Fruit fly (Drosophila melanogaster) whole organism, wandering third instar larva: ENCODE data around the gene Ca-Ma2d.

ENCODE experiments used
- Abd-B ChIP-seq: fragments of >200 bp; optimal IDR thresholded peaks from 2 replicates; lab custom pipeline; 2017; ENCODE audit warnings: missing biosample characterization, missing genetic modification characterization
- CG32264 ChIP-seq: fragments of 200-800 bp; sonication (Bioruptor generic); optimal IDR thresholded peaks from 2 replicates; lab custom pipeline; 2016; ENCODE audit warnings: missing biosample characterization, missing genetic modification characterization
- CG9705 ChIP-seq: fragments of 200-800 bp; sonication (Bioruptor generic); optimal IDR thresholded peaks from 2 replicates; lab custom pipeline; 2018; ENCODE audit warnings: missing biosample characterization, mild to moderate bottlenecking, missing genetic modification characterization
- CrebA ChIP-seq: fragments of 200-800 bp; sonication (Bioruptor generic); optimal IDR thresholded peaks from 2 replicates; lab custom pipeline; 2016; ENCODE audit warnings: missing biosample characterization, mild to moderate bottlenecking, missing genetic modification characterization, borderline replicate concordance
- Dfd ChIP-seq: fragments of >200 bp; optimal IDR thresholded peaks from 2 replicates; lab custom pipeline; 2017; ENCODE audit warnings: missing biosample characterization, missing genetic modification characterization
- Dif ChIP-seq: fragments of 200-275, 200-300 bp; sonication (Bioruptor generic); optimal IDR thresholded peaks from 2 replicates; lab custom pipeline; 2018; ENCODE audit warnings: missing biosample characterization, missing genetic modification characterization; ENCODE audit not compliant: partially characterized antibody
- GATAd ChIP-seq: sonication (Bioruptor generic); optimal IDR thresholded peaks from 2 replicates; lab custom pipeline; 2016; ENCODE audit warnings: missing biosample characterization, missing genetic modification characterization
- HLH106 ChIP-seq: fragments of 200-800 bp; optimal IDR thresholded peaks from 3 replicates; lab custom pipeline; 2019; ENCODE audit warnings: missing biosample characterization, mild to moderate bottlenecking, missing genetic modification characterization, moderate library complexity
- Hnf4 ChIP-seq: fragments of 200-800 bp; sonication (Bioruptor generic); optimal IDR thresholded peaks from 2 replicates; lab custom pipeline; 2016; ENCODE audit warnings: missing biosample characterization, mild to moderate bottlenecking, missing genetic modification characterization
- Hr78 ChIP-seq: fragments of >200 bp; optimal IDR thresholded peaks from 2 replicates; lab custom pipeline; 2017; ENCODE audit warnings: missing biosample characterization, missing genetic modification characterization
- Hr83 ChIP-seq: fragments of 200-300 bp; sonication (Bioruptor generic); optimal IDR thresholded peaks from 2 replicates; lab custom pipeline; 2016; ENCODE audit warnings: missing biosample characterization, mild to moderate bottlenecking, missing genetic modification characterization, moderate library complexity; ENCODE audit not compliant: poor library complexity, severe bottlenecking
- Jra ChIP-seq: sonication (Bioruptor generic); optimal IDR thresholded peaks from 2 replicates; lab custom pipeline; 2016; ENCODE audit warnings: missing biosample characterization, missing genetic modification characterization
- Mio ChIP-seq: sonication (Bioruptor generic); optimal IDR thresholded peaks from 2 replicates; lab custom pipeline; 2016; ENCODE audit warnings: missing biosample characterization, missing genetic modification characterization
- Myc ChIP-seq: fragments of >200 bp; optimal IDR thresholded peaks from 2 replicates; lab custom pipeline; 2017
- N ChIP-seq: fragments of >200 bp; optimal IDR thresholded peaks from 2 replicates; lab custom pipeline; 2018; ENCODE audit warnings: missing biosample characterization, missing external identifiers, missing genetic modification characterization
- OdsH ChIP-seq: fragments of 200-800 bp; sonication (Bioruptor generic); optimal IDR thresholded peaks from 2 replicates; lab custom pipeline; 2016; ENCODE audit warnings: missing biosample characterization, mild to moderate bottlenecking, missing genetic modification characterization
- Rel ChIP-seq, 2 experiments: fragments of 200-800 bp; sonication (Bioruptor generic) in 1 of 2; optimal IDR thresholded peaks; 2 replicates in 1 of 2; 3 replicates in 1 of 2; lab custom pipeline; 2016 to 2019; ENCODE audit warnings: mild to moderate bottlenecking in 2 of 2, missing biosample characterization in 2 of 2, missing genetic modification characterization in 2 of 2, moderate library complexity in 1 of 2
- Sp1 ChIP-seq: fragments of 200-800 bp; sonication (Bioruptor generic); optimal IDR thresholded peaks from 3 replicates; lab custom pipeline; 2019; ENCODE audit warnings: missing biosample characterization, mild to moderate bottlenecking, missing genetic modification characterization, moderate library complexity
- Vsx2 ChIP-seq: fragments of 200-300, 225-300 bp; sonication (Bioruptor generic); optimal IDR thresholded peaks from 2 replicates; lab custom pipeline; 2018; ENCODE audit warnings: missing biosample characterization, missing genetic modification characterization; ENCODE audit not compliant: partially characterized antibody
- br ChIP-seq: fragments of 200-800 bp; sonication (Bioruptor generic); optimal IDR thresholded peaks from 2 replicates; lab custom pipeline; 2016; ENCODE audit warnings: missing biosample characterization, missing genetic modification characterization
- brk ChIP-seq: fragments of 200-800 bp; sonication (Bioruptor generic); optimal IDR thresholded peaks from 2 replicates; lab custom pipeline; 2016; ENCODE audit warnings: missing biosample characterization, mild to moderate bottlenecking, missing genetic modification characterization
- dl ChIP-seq, 2 experiments: fragments of 175-275, 200-275 bp in 1 of 2; fragments of 200-275 bp in 1 of 2; sonication (Bioruptor generic); optimal IDR thresholded peaks; lab custom pipeline; 2018; ENCODE audit warnings: mild to moderate bottlenecking in 2 of 2, missing biosample characterization in 2 of 2, missing genetic modification characterization in 2 of 2, moderate library complexity in 2 of 2; ENCODE audit not compliant: partially characterized antibody in 2 of 2, insufficient read depth in 1 of 2
- dmrt93B ChIP-seq: fragments of 200-800 bp; sonication (Bioruptor generic); optimal IDR thresholded peaks from 2 replicates; lab custom pipeline; 2018; ENCODE audit warnings: missing biosample characterization, mild to moderate bottlenecking, missing genetic modification characterization
- dsf ChIP-seq: sonication (Bioruptor generic); optimal IDR thresholded peaks from 2 replicates; lab custom pipeline; 2016; ENCODE audit warnings: missing biosample characterization, missing genetic modification characterization, borderline replicate concordance
- ey ChIP-seq: fragments of 200-800 bp; sonication (Bioruptor generic); optimal IDR thresholded peaks from 2 replicates; lab custom pipeline; 2016; ENCODE audit warnings: missing biosample characterization, missing genetic modification characterization
- foxo ChIP-seq, 2 experiments: fragments of 200-800 bp; sonication (Bioruptor generic); optimal IDR thresholded peaks; 2 replicates in 1 of 2; 3 replicates in 1 of 2; lab custom pipeline; 2016 to 2017; ENCODE audit warnings: missing biosample characterization in 2 of 2, missing genetic modification characterization in 2 of 2
- fru ChIP-seq: fragments of 200-800 bp; sonication (Bioruptor generic); optimal IDR thresholded peaks from 3 replicates; lab custom pipeline; 2016; ENCODE audit warnings: missing biosample characterization, mild to moderate bottlenecking, missing genetic modification characterization
- h ChIP-seq: fragments of 200-800 bp; sonication (Bioruptor generic); optimal IDR thresholded peaks from 3 replicates; lab custom pipeline; 2016; ENCODE audit warnings: missing biosample characterization, mild to moderate bottlenecking, missing genetic modification characterization
- jim ChIP-seq: fragments of 175-275, 200-325 bp; sonication (Bioruptor generic); optimal IDR thresholded peaks from 2 replicates; lab custom pipeline; 2016; ENCODE audit warnings: missing biosample characterization, mild to moderate bottlenecking, missing genetic modification characterization
- lola ChIP-seq: fragments of >200 bp; optimal IDR thresholded peaks from 2 replicates; lab custom pipeline; 2017; ENCODE audit warnings: missing biosample characterization, missing genetic modification characterization
- pan ChIP-seq: fragments of >200 bp; optimal IDR thresholded peaks from 2 replicates; lab custom pipeline; 2017
- psq ChIP-seq: fragments of 200-800 bp; sonication (Bioruptor generic); optimal IDR thresholded peaks from 3 replicates; lab custom pipeline; 2017; ENCODE audit warnings: missing biosample characterization, mild to moderate bottlenecking, missing genetic modification characterization, moderate library complexity
- rgr ChIP-seq: fragments of 200-800 bp; sonication (Bioruptor generic); optimal IDR thresholded peaks from 3 replicates; lab custom pipeline; 2016; ENCODE audit warnings: missing biosample characterization, mild to moderate bottlenecking, missing genetic modification characterization
- sage ChIP-seq: fragments of 200-800 bp; sonication (Bioruptor generic); optimal IDR thresholded peaks from 2 replicates; lab custom pipeline; 2016; ENCODE audit warnings: missing biosample characterization, mild to moderate bottlenecking, missing genetic modification characterization
- sv ChIP-seq: fragments of 200-800 bp; sonication (Bioruptor generic); optimal IDR thresholded peaks from 3 replicates; lab custom pipeline; 2016; ENCODE audit warnings: missing biosample characterization, missing genetic modification characterization
- tai ChIP-seq: sonication (Bioruptor generic); optimal IDR thresholded peaks from 2 replicates; lab custom pipeline; 2016; ENCODE audit warnings: missing biosample characterization, missing genetic modification characterization
- usp ChIP-seq: fragments of >200 bp; optimal IDR thresholded peaks from 2 replicates; lab custom pipeline; 2017; ENCODE audit warnings: missing biosample characterization, missing genetic modification characterization
- woc ChIP-seq: sonication (Bioruptor generic); optimal IDR thresholded peaks from 2 replicates; lab custom pipeline; 2016; ENCODE audit warnings: missing biosample characterization, mild to moderate bottlenecking, missing genetic modification characterization

Ca-Ma2d gene

DNA sequence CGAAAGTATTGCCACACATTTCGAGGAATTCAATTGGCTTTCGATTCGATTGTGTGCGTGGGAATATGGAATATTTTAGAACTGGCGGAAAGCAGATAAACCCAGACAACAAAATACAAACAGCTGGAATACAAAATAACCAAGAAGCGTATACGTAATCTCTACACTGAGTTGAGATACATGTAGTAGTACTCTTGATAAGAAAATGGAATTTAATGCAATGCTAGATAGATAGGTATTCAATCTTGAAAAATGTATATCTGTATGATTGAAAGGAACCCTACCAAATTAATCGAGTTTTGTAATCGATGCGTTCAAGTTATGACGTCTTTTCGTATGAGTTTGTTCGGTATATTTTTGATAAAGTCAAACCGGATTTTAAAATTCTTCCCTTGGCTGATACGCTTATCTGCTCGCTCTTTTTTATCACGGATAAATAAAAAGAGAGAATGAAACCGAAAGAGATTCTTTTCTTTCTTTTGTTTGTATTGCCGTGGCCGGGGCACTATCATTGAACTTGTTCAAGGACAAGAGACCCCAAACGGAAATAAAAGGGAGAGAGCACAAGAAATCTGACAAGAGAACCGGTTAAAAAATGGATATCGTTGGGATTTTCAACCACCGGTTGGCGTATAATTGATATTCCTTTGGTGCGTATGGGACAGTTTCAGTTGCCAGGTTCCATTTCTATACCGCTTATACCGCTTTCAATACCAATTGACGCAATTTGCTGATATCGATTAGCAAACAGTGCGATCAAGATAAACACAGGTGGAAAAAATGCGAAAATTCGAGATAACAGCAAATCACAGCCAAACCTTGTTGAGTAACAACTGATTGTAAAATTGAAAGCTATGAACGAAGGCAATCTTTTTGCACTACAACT is 24.2 kb downstream of the Ca-Ma2d start:
- TF ChIP-seq h (peak; percentile 1), Dif (no peak), HLH106 (tag; lab: Kevin White, UChicago) (peak; percentile 2), sage (no peak), OdsH (GFP tag; lab: Kevin White, UChicago) (peak; percentile 6), Hnf4 (GFP tag; lab: Kevin White, UChicago) (no peak), rgr (GFP tag; lab: Kevin White, UChicago) (no peak), Vsx2 (no peak), fru (GFP tag; lab: Kevin White, UChicago) (no peak), br (GFP tag; lab: Kevin White, UChicago) (no peak), Jra (GFP tag; lab: Kevin White, UChicago) (no peak), tai (no peak), psq (GFP tag; lab: Kevin White, UChicago) (peak; percentile 53), sv (no peak), foxo (GFP tag; optimal IDR thresholded peaks at IDR 0.05; lab: Kevin White, UChicago) (no peak), Myc (lab: Kevin White, UChicago) (no peak), GATAd (GFP tag; lab: Kevin White, UChicago) (no peak), Hr83 (GFP tag; lab: Kevin White, UChicago) (peak; percentile 50), dl (GFP tag; optimal IDR thresholded peaks at IDR 0.05; lab: Kevin White, UChicago; ENCODE audit: insufficient read depth in 1 of 2, partially characterized antibody in 2 of 2) (no peak), brk (GFP tag; lab: Kevin White, UChicago) (no peak), lola (GFP tag; lab: Kevin White, UChicago) (no peak), CG9705 (GFP tag; lab: Kevin White, UChicago) (no peak), Sp1 (GFP tag; lab: Kevin White, UChicago) (no peak)

DNA sequence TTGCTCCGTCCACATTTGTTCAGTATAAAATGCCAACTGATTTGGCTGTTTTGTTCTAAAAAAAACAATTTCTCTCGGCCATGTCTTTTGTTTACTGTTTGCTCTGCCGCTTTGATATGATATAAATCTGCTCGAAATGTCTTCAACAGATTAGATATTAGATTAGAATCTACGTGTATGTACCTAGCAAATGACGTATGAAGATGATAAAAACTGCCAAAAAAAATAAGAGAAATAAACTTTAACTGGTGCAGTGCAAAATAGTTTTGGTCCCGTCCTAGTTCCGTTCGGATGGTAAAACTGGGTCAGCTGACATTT is 24.8 kb downstream of the Ca-Ma2d start:
- TF ChIP-seq Dfd (GFP tag; lab: Kevin White, UChicago): no peak
- TF ChIP-seq, all 38 proteins: peak for 0

DNA sequence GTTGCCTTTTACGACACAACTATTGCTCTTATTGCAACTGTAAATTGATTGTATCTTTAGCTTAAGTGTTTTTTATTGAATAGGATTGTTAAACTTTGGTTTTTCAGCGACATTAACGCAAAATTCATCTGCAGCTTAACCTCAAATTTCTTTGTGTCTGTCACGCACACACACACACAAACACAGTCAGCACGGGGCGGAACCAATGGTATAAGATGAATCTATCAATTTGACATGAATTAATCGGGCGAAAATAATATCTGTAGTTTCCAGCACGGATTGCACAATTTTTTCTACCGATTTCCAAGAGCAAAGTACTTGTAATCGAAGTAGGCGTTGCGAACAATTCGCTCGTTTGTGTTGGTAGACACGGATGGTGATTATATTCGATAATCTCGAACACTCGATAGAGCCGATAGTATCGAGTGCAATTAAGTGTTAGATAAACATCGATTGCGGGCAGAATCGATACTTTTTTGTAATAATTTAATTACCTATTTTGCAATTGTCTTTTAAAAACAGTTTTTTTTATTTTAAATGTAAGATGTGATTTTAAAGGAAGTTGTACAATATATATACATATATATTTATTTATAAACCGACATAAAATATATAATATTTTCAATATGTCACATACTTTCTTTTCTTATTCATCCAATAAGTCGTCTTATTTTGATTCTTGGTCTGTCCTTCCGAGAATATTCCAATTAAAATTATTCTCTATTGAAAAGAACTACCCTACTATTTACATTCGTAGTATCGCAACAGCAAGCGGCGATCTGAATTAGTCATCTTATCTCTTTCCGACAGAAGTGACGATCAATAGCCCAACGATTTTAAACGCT is 26.2 kb downstream of the Ca-Ma2d start, which contains the start of the genes PRL-1 and EndoGI:
PRL-1 (minus strand) TSS at position 380 of the 845 bp plus-strand sequence.
EndoGI (plus strand) TSS at position 462 of the 845 bp plus-strand sequence.
- TF ChIP-seq Vsx2: peak; percentile 72
- TF ChIP-seq h: peak; percentile 57
- no peak for TF ChIP-seq pan (lab: Kevin White, UChicago)
- TF ChIP-seq OdsH (GFP tag; lab: Kevin White, UChicago): peak; percentile 72
- TF ChIP-seq dmrt93B (GFP tag; lab: Kevin White, UChicago): no peak
- TF ChIP-seq Dif: no peak
- TF ChIP-seq Hr83 (GFP tag; lab: Kevin White, UChicago): peak; percentile 66
- TF ChIP-seq CG9705 (GFP tag; lab: Kevin White, UChicago): peak; percentile 19
- peak; percentile 37 for TF ChIP-seq ey (GFP tag; lab: Kevin White, UChicago)
- TF ChIP-seq lola (GFP tag; lab: Kevin White, UChicago): no peak
- peak; percentile 86 for TF ChIP-seq Sp1 (GFP tag; lab: Kevin White, UChicago)
- no peak for TF ChIP-seq GATAd (GFP tag; lab: Kevin White, UChicago)
- TF ChIP-seq Abd-B (GFP tag; lab: Kevin White, UChicago): no peak
- no peak for TF ChIP-seq Rel (GFP tag; optimal IDR thresholded peaks at IDR 0.05; lab: Kevin White, UChicago)
- peak; percentile 53 for TF ChIP-seq Rel (tag; optimal IDR thresholded peaks at IDR 0.05; lab: Kevin White, UChicago)
- peak; percentile 46 for TF ChIP-seq woc (GFP tag; lab: Kevin White, UChicago)
- TF ChIP-seq Mio (GFP tag; lab: Kevin White, UChicago): no peak
- TF ChIP-seq sage: no peak
- peak; percentile 72 for TF ChIP-seq rgr (GFP tag; lab: Kevin White, UChicago)
- no peak for TF ChIP-seq Myc (lab: Kevin White, UChicago)
- peak; percentile 86 for TF ChIP-seq brk (GFP tag; lab: Kevin White, UChicago)
- peak; percentile 25 to 79 for TF ChIP-seq foxo (GFP tag; optimal IDR thresholded peaks at IDR 0.05; lab: Kevin White, UChicago)
- TF ChIP-seq dl (GFP tag; optimal IDR thresholded peaks at IDR 0.05; lab: Kevin White, UChicago; ENCODE audit: insufficient read depth in 1 of 2, partially characterized antibody in 2 of 2): no peak
- TF ChIP-seq sv: peak; percentile 51
- TF ChIP-seq psq (GFP tag; lab: Kevin White, UChicago): peak; percentile 71
- no peak for TF ChIP-seq Hr78 (GFP tag; lab: Kevin White, UChicago)
- TF ChIP-seq Jra (GFP tag; lab: Kevin White, UChicago): peak; percentile 5
- TF ChIP-seq Dfd (GFP tag; lab: Kevin White, UChicago): no peak
- TF ChIP-seq N (GFP tag; lab: Kevin White, UChicago): peak; percentile 39
- no peak for TF ChIP-seq tai
- no peak for TF ChIP-seq CrebA (GFP tag; lab: Kevin White, UChicago)
- TF ChIP-seq fru (GFP tag; lab: Kevin White, UChicago): peak; percentile 46
- no peak for TF ChIP-seq usp
- TF ChIP-seq Hnf4 (GFP tag; lab: Kevin White, UChicago): peak; percentile 78
- TF ChIP-seq HLH106 (tag; lab: Kevin White, UChicago): peak; percentile 81
- TF ChIP-seq jim: no peak
- TF ChIP-seq CG32264 (GFP tag; lab: Kevin White, UChicago): no peak
- peak; percentile 35 for TF ChIP-seq br (GFP tag; lab: Kevin White, UChicago)
- TF ChIP-seq dsf (GFP tag; lab: Kevin White, UChicago): peak; percentile 10
